Worm (Caenorhabditis elegans): Measurements from ENCODE around the gene smc-3.
A peak's percentile ranks its signal among the peaks of the same experiment; 100 is the strongest.

Gene smc-3

DNA sequence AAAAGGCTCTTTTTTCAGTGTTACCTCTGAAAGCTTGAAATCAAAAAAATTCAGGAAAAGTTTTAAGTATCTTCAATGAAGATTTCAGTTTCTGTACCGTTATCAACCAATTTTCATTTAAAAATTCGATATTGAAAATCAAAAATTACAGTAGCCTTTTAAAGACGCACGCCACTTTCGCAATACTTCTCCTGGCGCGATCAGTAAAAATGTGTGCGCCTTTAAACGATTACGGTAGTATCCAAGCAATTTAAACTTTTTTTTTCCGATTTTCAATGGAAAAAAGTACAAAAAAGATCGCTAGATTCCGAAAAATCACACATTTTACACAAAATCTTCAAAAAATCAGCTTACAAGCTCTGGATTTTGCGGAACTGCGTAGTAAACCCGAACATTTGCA lies 828 bp upstream of the smc-3 start:
- TF ChIP-seq F22D6.2 (tag; optimal IDR thresholded peaks at IDR 0.05): no peak
- TF ChIP-seq athp-1 (tag; optimal IDR thresholded peaks at IDR 0.05): no peak
- TF ChIP-seq die-1 (tag; optimal IDR thresholded peaks at IDR 0.05): no peak
- TF ChIP-seq gei-17 (GFP tag; optimal IDR thresholded peaks at IDR 0.05): no peak
- no peak for TF ChIP-seq B0261.1 (tag; optimal IDR thresholded peaks at IDR 0.05)
- TF ChIP-seq B0035.1 (tag; optimal IDR thresholded peaks at IDR 0.05): no peak
- 0 out of 2 replicates have a peak, but pooled peaks have one; percentile 15 for TF ChIP-seq Y79H2A.3 (GFP tag; conservative IDR thresholded peaks at IDR 0.05)
- no peak for TF ChIP-seq him-1 (tag; optimal IDR thresholded peaks at IDR 0.05)
- no peak for TF ChIP-seq mxl-1 (tag; optimal IDR thresholded peaks at IDR 0.05)
- TF ChIP-seq ets-4 (GFP tag; optimal IDR thresholded peaks at IDR 0.05): no peak
- TF ChIP-seq lsy-27 (tag; optimal IDR thresholded peaks at IDR 0.05; ENCODE audit: borderline replicate concordance, insufficient read depth): no peak
- TF ChIP-seq K11D2.4 (GFP tag; IDR thresholded peaks at IDR 0.05): no peak
- TF ChIP-seq ekl-4 (GFP tag; IDR thresholded peaks at IDR 0.05): no peak
- no peak for TF ChIP-seq F39B2.1 (GFP tag; IDR thresholded peaks at IDR 0.05)
- TF ChIP-seq F23B12.7 (tag; optimal IDR thresholded peaks at IDR 0.05; ENCODE audit: insufficient read depth): no peak
- TF ChIP-seq dox-1 (GFP tag; IDR thresholded peaks at IDR 0.05): no peak
- TF ChIP-seq lin-40 (tag; optimal IDR thresholded peaks at IDR 0.05): no peak
- no peak for TF ChIP-seq ztf-18 (tag; optimal IDR thresholded peaks at IDR 0.05)
- no peak for TF ChIP-seq F52B5.7 (tag; optimal IDR thresholded peaks at IDR 0.05)
- no peak for TF ChIP-seq mel-28 (tag; optimal IDR thresholded peaks at IDR 0.05; ENCODE audit: borderline replicate concordance)
- TF ChIP-seq nfya-1 (tag; optimal IDR thresholded peaks at IDR 0.05; ENCODE audit: borderline replicate concordance, insufficient read depth): no peak
- no peak for TF ChIP-seq attf-5 (GFP tag; optimal IDR thresholded peaks at IDR 0.05)
- no peak for TF ChIP-seq Y67H2A.10 (GFP tag; conservative IDR thresholded peaks at IDR 0.05)
- peak; percentile 81 for TF ChIP-seq xnd-1 (tag; optimal IDR thresholded peaks at IDR 0.05)
- no peak for TF ChIP-seq lag-1 (GFP tag; IDR thresholded peaks at IDR 0.05)
- no peak for TF ChIP-seq ama-1 (optimal IDR thresholded peaks at IDR 0.05)
- TF ChIP-seq ama-1 (GFP tag; optimal IDR thresholded peaks at IDR 0.05): no peak
- peak; percentile 85 for TF ChIP-seq madf-8 (GFP tag; conservative IDR thresholded peaks at IDR 0.05)
- no peak for TF ChIP-seq chd-7 (tag; optimal IDR thresholded peaks at IDR 0.05)
- no peak for TF ChIP-seq B0336.3 (GFP tag; IDR thresholded peaks at IDR 0.05)
- 0 out of 2 replicates have a peak, but pooled peaks have one; percentile 27 for TF ChIP-seq rcor-1 (GFP tag; IDR thresholded peaks at IDR 0.05)
- TF ChIP-seq let-526 (GFP tag; IDR thresholded peaks at IDR 0.05): no peak
- no peak for TF ChIP-seq egl-44 (GFP tag; IDR thresholded peaks at IDR 0.05)
- no peak for TF ChIP-seq T26A5.8 (tag; optimal IDR thresholded peaks at IDR 0.05)
- TF ChIP-seq madf-6 (GFP tag; IDR thresholded peaks at IDR 0.05): peak; percentile 96
- TF ChIP-seq sptf-2 (GFP tag; optimal IDR thresholded peaks at IDR 0.05): no peak
- TF ChIP-seq lin-54 (GFP tag; optimal IDR thresholded peaks at IDR 0.05): peak; percentile 74
- TF ChIP-seq ztf-3 (GFP tag; optimal IDR thresholded peaks at IDR 0.05): no peak
- no peak for TF ChIP-seq egl-18 (GFP tag; IDR thresholded peaks at IDR 0.05)
- no peak for TF ChIP-seq ZK185.1 (tag; optimal IDR thresholded peaks at IDR 0.05; ENCODE audit: poor library complexity, severe bottlenecking)
- TF ChIP-seq Y53G8AR.9 (GFP tag; conservative IDR thresholded peaks at IDR 0.05): no peak
- TF ChIP-seq lin-35 (GFP tag; optimal IDR thresholded peaks at IDR 0.05): no peak
- TF ChIP-seq ztf-26 (tag; optimal IDR thresholded peaks at IDR 0.05): no peak
- TF ChIP-seq tbp1 (GFP tag; optimal IDR thresholded peaks at IDR 0.05): no peak
- TF ChIP-seq ceh-58 (GFP tag; IDR thresholded peaks at IDR 0.05): no peak
- no peak for TF ChIP-seq hmg-20 (GFP tag; IDR thresholded peaks at IDR 0.05)
- no peak for TF ChIP-seq nhr-90 (tag; optimal IDR thresholded peaks at IDR 0.05)
- TF ChIP-seq lin-26 (GFP tag; IDR thresholded peaks at IDR 0.05): no peak
- TF ChIP-seq rec-8 (tag; optimal IDR thresholded peaks at IDR 0.05): no peak
